Fruit fly (Drosophila melanogaster): Measurements from ENCODE around the gene CG3528.

The CG3528 gene

dm6 chr2L:2486851-2487250 is 31.0 kb downstream of the CG3528 start (continued):
- TF ChIP-seq sens-2 (GFP tag; IDR thresholded peaks at IDR 0.05) (no peak), CG15696 (tag; optimal IDR thresholded peaks at IDR 0.05) (peak; percentile 11), CG17802 (tag; optimal IDR thresholded peaks at IDR 0.05) (no peak), CG10654 (GFP tag; optimal IDR thresholded peaks at IDR 0.05) (no peak), Hmx (GFP tag; optimal IDR thresholded peaks at IDR 0.05) (no peak), prd (optimal IDR thresholded peaks at IDR 0.05) (no peak), prd (GFP tag; IDR thresholded peaks at IDR 0.05) (0 out of 3 replicates have a peak, but pooled peaks have one; percentile 30), gro (GFP tag; optimal IDR thresholded peaks at IDR 0.05) (no peak), Blimp-1 (GFP tag; optimal IDR thresholded peaks at IDR 0.05) (peak; percentile 13), chif (GFP tag; optimal IDR thresholded peaks at IDR 0.05) (peak in 1 of 2 experiments; percentile 14), dmrt99B (tag; optimal IDR thresholded peaks at IDR 0.05) (peak; percentile 14), CG11504 (tag; optimal IDR thresholded peaks at IDR 0.05) (peak; percentile 16), her (GFP tag; optimal IDR thresholded peaks at IDR 0.05) (no peak), Dek (tag; optimal IDR thresholded peaks at IDR 0.05) (no peak), Doc3 (GFP tag; IDR thresholded peaks at IDR 0.05; ENCODE audit: partially characterized antibody) (no peak), CG2202 (tag; optimal IDR thresholded peaks at IDR 0.05) (no peak), CG11723 (GFP tag; optimal IDR thresholded peaks at IDR 0.05) (no peak), CG10267 (tag; optimal IDR thresholded peaks at IDR 0.05) (peak; percentile 16), CG11560 (tag; IDR thresholded peaks at IDR 0.05) (no peak), CG2129 (GFP tag; IDR thresholded peaks at IDR 0.05; ENCODE audit: partially characterized antibody) (no peak)

- TF ChIP-seq CG8388 (GFP tag; optimal IDR thresholded peaks at IDR 0.05) (peak; percentile 2), bsh (GFP tag; optimal IDR thresholded peaks at IDR 0.05) (peak in 1 of 2 experiments; percentile 31), gt (GFP tag; IDR thresholded peaks at IDR 0.05) (no peak)
Measured at dm6 chr2L:2485272-2485671, 32.6 kb downstream of the CG3528 start.

- TF ChIP-seq tio (GFP tag; optimal IDR thresholded peaks at IDR 0.05) (no peak), CG4404 (GFP tag; IDR thresholded peaks at IDR 0.05) (0 out of 2 replicates have a peak, but pooled peaks have one; percentile 19), CG12236 (GFP tag; optimal IDR thresholded peaks at IDR 0.05) (no peak), Atf6 (GFP tag; IDR thresholded peaks at IDR 0.05) (no peak), nom (GFP tag; optimal IDR thresholded peaks at IDR 0.05) (peak; percentile 53), aop (GFP tag; IDR thresholded peaks at IDR 0.05) (no peak), CG8290 (GFP tag; optimal IDR thresholded peaks at IDR 0.05) (no peak), CG8290 (tag; optimal IDR thresholded peaks at IDR 0.05) (no peak), caup (GFP tag; optimal IDR thresholded peaks at IDR 0.05; ENCODE audit: severe bottlenecking) (no peak), dmrt11E (tag; optimal IDR thresholded peaks at IDR 0.05) (peak; percentile 27), prd (optimal IDR thresholded peaks at IDR 0.05) (no peak), prd (GFP tag; IDR thresholded peaks at IDR 0.05) (0 out of 3 replicates have a peak, but pooled peaks have one; percentile 18), CG4360 (GFP tag; IDR thresholded peaks at IDR 0.05) (peak; percentile 51; the same call in 1 of the 2 replicates), CG18262 (tag; optimal IDR thresholded peaks at IDR 0.05) (peak; percentile 9), CG15696 (tag; optimal IDR thresholded peaks at IDR 0.05) (peak; percentile 36), sens (GFP tag) (peak; percentile 76), grn (GFP tag; optimal IDR thresholded peaks at IDR 0.05) (peak; percentile 62), Scr (GFP tag; IDR thresholded peaks at IDR 0.05; ENCODE audit: partially characterized antibody) (no peak), CG6175 (GFP tag; IDR thresholded peaks at IDR 0.05) (no peak), Sox100B (GFP tag; optimal IDR thresholded peaks at IDR 0.05) (no peak), klu (GFP tag; IDR thresholded peaks at IDR 0.05) (no peak)
Measured at dm6 chr2L:2483720-2484507, 33.9 kb downstream of the CG3528 start.

Measured in whole organism, embryonic.